Worm (Caenorhabditis elegans) whole organism, L4 larva: Measurements from ENCODE around the gene nhr-68.

ENCODE experiments used
- D1046.2 ChIP-seq: fragments of 200-800 bp; sonication (Bioruptor generic); IDR thresholded peaks from 2 replicates; pipeline ENCODE4 v1.3.6; 2022; ENCODE audit warnings: missing genetic modification characterization, missing compliant biosample characterization
- F10B5.3 ChIP-seq: sonication (generic microtip); optimal IDR thresholded peaks from 2 replicates; lab custom pipeline; 2016; ENCODE audit warnings: mild to moderate bottlenecking, missing genetic modification characterization, missing compliant biosample characterization
- F37D6.2 ChIP-seq: sonication (generic microtip); optimal IDR thresholded peaks from 2 replicates; lab custom pipeline; 2016; ENCODE audit warnings: mild to moderate bottlenecking, missing genetic modification characterization, missing compliant biosample characterization
- T26A8.4 ChIP-seq: fragments of 200-800 bp; sonication (Bioruptor generic); IDR thresholded peaks from 2 replicates; pipeline ENCODE4 v1.3.6; 2022; ENCODE audit warnings: missing genetic modification characterization, missing compliant biosample characterization
- Y105C5A.15 ChIP-seq: fragments of 200-800 bp; sonication (Bioruptor generic); IDR thresholded peaks from 2 replicates; pipeline ENCODE4 v1.3.6; 2022; ENCODE audit warnings: missing genetic modification characterization, missing compliant biosample characterization
- ZK546.5 ChIP-seq, 2 experiments: sonication (generic microtip); optimal IDR thresholded peaks; 2 replicates each; lab custom pipeline; 2017; ENCODE audit warnings: missing biosample characterization in 2 of 2, missing genetic modification characterization in 2 of 2
- aha-1 ChIP-seq: fragments of 150-350 bp; peaks from one replicate; lab custom pipeline; 2014; ENCODE audit warnings: missing biosample characterization, missing genetic modification characterization
- arid-1 ChIP-seq: fragments of 200-800 bp; sonication (Bioruptor generic); conservative IDR thresholded peaks from 2 replicates; pipeline ENCODE4 v1.3.6; 2022; ENCODE audit warnings: missing genetic modification reagents, missing genetic modification characterization, missing compliant biosample characterization
- ces-1 ChIP-seq: fragments of 150-350 bp; sonication (generic microtip); optimal IDR thresholded peaks from 4 replicates; lab custom pipeline; 2014; ENCODE audit warnings: missing biosample characterization, missing genetic modification reagents, missing genetic modification characterization
- daf-12 ChIP-seq: fragments of 150-350 bp; optimal IDR thresholded peaks from 2 replicates; lab custom pipeline; 2014; ENCODE audit warnings: missing biosample characterization, missing genetic modification reagents, missing genetic modification characterization
- daf-16 ChIP-seq, 3 experiments: sonication (generic microtip); optimal IDR thresholded peaks; 2 replicates each; lab custom pipeline; 2016 to 2017; ENCODE audit warnings: missing genetic modification characterization in 3 of 3, missing genetic modification reagents in 3 of 3, mild to moderate bottlenecking in 2 of 3, missing compliant biosample characterization in 2 of 3, missing biosample characterization in 1 of 3, moderate library complexity in 1 of 3
- dmd-8 ChIP-seq: fragments of 200-800 bp; sonication (Bioruptor generic); IDR thresholded peaks from 2 replicates; pipeline ENCODE4 v1.3.6; 2022; ENCODE audit warnings: missing genetic modification characterization, missing compliant biosample characterization
- egl-43 ChIP-seq: fragments of 200-800 bp; sonication (Bioruptor generic); IDR thresholded peaks from 2 replicates; pipeline ENCODE4 v1.3.6; 2022; ENCODE audit warnings: missing genetic modification reagents, missing genetic modification characterization, missing compliant biosample characterization
- hlh-11 ChIP-seq: fragments of 200-800 bp; sonication (Bioruptor generic); optimal IDR thresholded peaks from 2 replicates; lab custom pipeline; 2018; ENCODE audit warnings: mild to moderate bottlenecking, missing genetic modification characterization, missing compliant biosample characterization
- hlh-30 ChIP-seq: sonication (generic microtip); optimal IDR thresholded peaks from 2 replicates; lab custom pipeline; 2017; ENCODE audit warnings: antibody characterized with exemption, mild to moderate bottlenecking, missing genetic modification characterization, missing compliant biosample characterization; ENCODE audit not compliant: insufficient read depth
- hmg-1.1 ChIP-seq: fragments of 200-800 bp; sonication (Bioruptor generic); IDR thresholded peaks from 2 replicates; pipeline ENCODE4 v1.3.6; 2022; ENCODE audit warnings: missing genetic modification reagents, missing genetic modification characterization, missing compliant biosample characterization
- jun-1 ChIP-seq: fragments of 150-350 bp; optimal IDR thresholded peaks from 2 replicates; lab custom pipeline; 2014; ENCODE audit warnings: missing biosample characterization, missing genetic modification reagents, missing genetic modification characterization
- lim-7 ChIP-seq: fragments of 200-800 bp; sonication (Bioruptor generic); IDR thresholded peaks from 2 replicates; pipeline ENCODE4 v1.3.6; 2022; ENCODE audit warnings: missing genetic modification characterization, missing compliant biosample characterization
- lin-15B ChIP-seq: fragments of 150-350 bp; sonication (generic microtip); optimal IDR thresholded peaks from 3 replicates; lab custom pipeline; 2014; ENCODE audit warnings: missing biosample characterization, missing genetic modification characterization
- madf-5 ChIP-seq, 2 experiments: fragments of 200-800 bp; sonication (Bioruptor generic); IDR thresholded peaks; 2 replicates each; pipeline ENCODE4 v1.3.6; 2022; ENCODE audit warnings: missing compliant biosample characterization in 2 of 2, missing genetic modification characterization in 2 of 2
- mes-2 ChIP-seq: sonication (generic microtip); optimal IDR thresholded peaks from 2 replicates; lab custom pipeline; 2016; ENCODE audit warnings: missing genotype, mild to moderate bottlenecking, missing genetic modification characterization, missing compliant biosample characterization; ENCODE audit not compliant: poor library complexity, severe bottlenecking
- nhr-11 ChIP-seq: fragments of 150-350 bp; optimal IDR thresholded peaks from 2 replicates; lab custom pipeline; 2014; ENCODE audit warnings: missing biosample characterization, missing genetic modification characterization
- nhr-111 ChIP-seq: fragments of 200-800 bp; sonication (Bioruptor generic); optimal IDR thresholded peaks from 2 replicates; lab custom pipeline; 2018; ENCODE audit warnings: mild to moderate bottlenecking, missing genetic modification characterization, missing compliant biosample characterization
- nhr-25 ChIP-seq: sonication (generic microtip); optimal IDR thresholded peaks from 2 replicates; lab custom pipeline; 2017; ENCODE audit warnings: missing genetic modification characterization, mild to moderate bottlenecking, missing compliant biosample characterization, antibody characterized with exemption, moderate library complexity, borderline replicate concordance; ENCODE audit not compliant: insufficient read depth
- nhr-28 ChIP-seq: fragments of 150-350 bp; optimal IDR thresholded peaks from 2 replicates; lab custom pipeline; 2014; ENCODE audit warnings: missing biosample characterization, missing genetic modification characterization
- nhr-48 ChIP-seq: sonication (generic microtip); optimal IDR thresholded peaks from 2 replicates; lab custom pipeline; 2016; ENCODE audit warnings: mild to moderate bottlenecking, missing genetic modification characterization, missing compliant biosample characterization
- pha-4 ChIP-seq, 2 experiments: fragments of 150-350 bp in 1 of 2; fragments of 200-800 bp in 1 of 2; sonication (Bioruptor generic) in 1 of 2; IDR thresholded peaks in 1 of 2; optimal IDR thresholded peaks in 1 of 2; 2 replicates each; pipeline versions ENCODE4 v1.3.6 to Lab custom; 2014 to 2022; ENCODE audit warnings: missing genetic modification characterization in 2 of 2, missing genetic modification reagents in 2 of 2, missing biosample characterization in 1 of 2, missing compliant biosample characterization in 1 of 2
- pqm-1 ChIP-seq: sonication (generic microtip); optimal IDR thresholded peaks from 2 replicates; lab custom pipeline; 2017; ENCODE audit warnings: missing biosample characterization, missing genetic modification characterization
- rbr-2 ChIP-seq: sonication (generic microtip); optimal IDR thresholded peaks from 2 replicates; lab custom pipeline; 2016; ENCODE audit warnings: missing genotype, missing genetic modification characterization, missing compliant biosample characterization
- sdz-12 ChIP-seq: fragments of 200-800 bp; sonication (Bioruptor generic); optimal IDR thresholded peaks from 2 replicates; lab custom pipeline; 2018; ENCODE audit warnings: mild to moderate bottlenecking, missing genetic modification characterization, missing compliant biosample characterization
- set-16 ChIP-seq: fragments of 200-800 bp; sonication (Bioruptor generic); IDR thresholded peaks from 2 replicates; pipeline ENCODE4 v1.3.6; 2022; ENCODE audit warnings: missing genetic modification reagents, missing genetic modification characterization, missing compliant biosample characterization
- skn-1 ChIP-seq: fragments of 150-350 bp; optimal IDR thresholded peaks from 2 replicates; lab custom pipeline; 2014; ENCODE audit warnings: missing biosample characterization, missing genetic modification characterization
- unc-62 ChIP-seq, 3 experiments: fragments of 150-350 bp in 1 of 3; sonication (generic microtip); optimal IDR thresholded peaks in 2 of 3; peaks in 1 of 3; 1 replicate in 1 of 3; 2 replicates in 2 of 3; lab custom pipeline; 2014 to 2017; ENCODE audit warnings: missing biosample characterization in 3 of 3, missing genetic modification characterization in 3 of 3, missing genetic modification reagents in 3 of 3, missing genotype in 1 of 3
- vab-7 ChIP-seq: fragments of 200-800 bp; sonication (Bioruptor generic); IDR thresholded peaks from 2 replicates; pipeline ENCODE4 v1.3.6; 2022; ENCODE audit warnings: missing genetic modification reagents, missing genetic modification characterization, missing compliant biosample characterization
- zfp-2 ChIP-seq: sonication (generic microtip); optimal IDR thresholded peaks from 2 replicates; lab custom pipeline; 2016; ENCODE audit warnings: mild to moderate bottlenecking, missing genetic modification characterization, missing compliant biosample characterization
- zfp-3 ChIP-seq: fragments of 200-800 bp; sonication (Bioruptor generic); conservative IDR thresholded peaks from 2 replicates; pipeline ENCODE4 v1.3.6; 2022; ENCODE audit warnings: missing genetic modification reagents, missing genetic modification characterization, missing compliant biosample characterization
- zip-11 ChIP-seq: fragments of 200-800 bp; sonication (Bioruptor generic); IDR thresholded peaks from 2 replicates; pipeline ENCODE4 v1.3.6; 2022; ENCODE audit warnings: missing genetic modification characterization, missing compliant biosample characterization
- zip-2 ChIP-seq: fragments of 150-350 bp; optimal IDR thresholded peaks from 2 replicates; lab custom pipeline; 2014; ENCODE audit warnings: missing biosample characterization, missing genetic modification characterization
- ztf-7 ChIP-seq: fragments of 150-350 bp; optimal IDR thresholded peaks from 2 replicates; lab custom pipeline; 2014; ENCODE audit warnings: missing biosample characterization, missing genetic modification characterization

nhr-68 gene

ce11 chrV:11532964-11533363 is 40.3 kb upstream of the nhr-68 start (continued):
- TF ChIP-seq madf-5 (GFP tag; IDR thresholded peaks at IDR 0.05; lab: Robert Waterston, UW): peak; percentile 57 to 69; a peak in 3 of 4 replicates
- TF ChIP-seq T26A8.4: 0 out of 2 replicates have a peak, but pooled peaks have one; percentile 33
- peak; percentile 87 for TF ChIP-seq nhr-25
- no peak for TF ChIP-seq ces-1 (GFP tag; lab: Kevin White, UChicago)
- TF ChIP-seq nhr-111: no peak
- TF ChIP-seq lim-7 (GFP tag; lab: Robert Waterston, UW): peak; percentile 42; the same call in 1 of the 2 replicates
- TF ChIP-seq pqm-1 (tag; lab: Kevin White, UChicago): no peak
- no peak; the same call in 1 of the 2 replicates for TF ChIP-seq zfp-3 (GFP tag; lab: Robert Waterston, UW)
- no peak for TF ChIP-seq nhr-11 (tag; lab: Kevin White, UChicago)
- peak; percentile 18 for TF ChIP-seq rbr-2 (tag; lab: Kevin White, UChicago)
- peak; percentile 34; the same call in 1 of the 2 replicates for TF ChIP-seq hmg-1.1
- TF ChIP-seq aha-1 (tag; lab: Kevin White, UChicago): peak; percentile 69
- TF ChIP-seq set-16 (GFP tag; lab: Robert Waterston, UW): peak; percentile 70
- peak; percentile 74 for TF ChIP-seq hlh-11
- peak; percentile 72; the same call in 1 of the 2 replicates for TF ChIP-seq egl-43 (GFP tag; lab: Robert Waterston, UW)
- no peak for TF ChIP-seq jun-1 (tag; lab: Kevin White, UChicago)
- TF ChIP-seq F10B5.3 (tag; lab: Kevin White, UChicago): no peak
- TF ChIP-seq ZK546.5 (tag; optimal IDR thresholded peaks at IDR 0.05; lab: Kevin White, UChicago): no peak
- peak; percentile 58 for TF ChIP-seq nhr-28 (tag; lab: Kevin White, UChicago)
- TF ChIP-seq F37D6.2 (tag; lab: Kevin White, UChicago): no peak
- TF ChIP-seq arid-1 (GFP tag; lab: Robert Waterston, UW): 0 out of 2 replicates have a peak, but pooled peaks have one; percentile 18

ce11 chrV:11533365-11533949 is 39.8 kb upstream of the nhr-68 start:
- no peak for TF ChIP-seq daf-12 (tag; lab: Kevin White, UChicago)
- 0 out of 2 replicates have a peak, but pooled peaks have one; percentile 39 for TF ChIP-seq pha-4 (GFP tag; IDR thresholded peaks at IDR 0.05; lab: Robert Waterston, UW)
- no peak for TF ChIP-seq pha-4 (tag; optimal IDR thresholded peaks at IDR 0.05; lab: Kevin White, UChicago)
- TF ChIP-seq zip-11 (GFP tag; lab: Robert Waterston, UW): no peak
- no peak for TF ChIP-seq zfp-2 (tag; lab: Kevin White, UChicago)
- TF ChIP-seq hlh-11: no peak
- TF ChIP-seq mes-2: no peak
- no peak for TF ChIP-seq skn-1 (tag; lab: Kevin White, UChicago)
- no peak for TF ChIP-seq vab-7
- no peak for TF ChIP-seq nhr-11 (tag; lab: Kevin White, UChicago)
- TF ChIP-seq ces-1 (GFP tag; lab: Kevin White, UChicago): no peak
- TF ChIP-seq Y105C5A.15 (GFP tag; lab: Robert Waterston, UW): no peak
- TF ChIP-seq sdz-12: no peak
- TF ChIP-seq unc-62 (GFP tag; optimal IDR thresholded peaks at IDR 0.05 in 1 of 2; lab: Kevin White, UChicago): peak in 1 of 2 experiments; percentile 93
- no peak for TF ChIP-seq unc-62 (tag; optimal IDR thresholded peaks at IDR 0.05; lab: Kevin White, UChicago)
- TF ChIP-seq hlh-30 (tag; lab: Kevin White, UChicago): no peak
- no peak for TF ChIP-seq rbr-2 (tag; lab: Kevin White, UChicago)
- no peak for TF ChIP-seq dmd-8
- TF ChIP-seq zip-2 (tag; lab: Kevin White, UChicago): no peak
- TF ChIP-seq lin-15B (tag; lab: Kevin White, UChicago): no peak
- peak in 1 of 2 experiments; percentile 29 for TF ChIP-seq daf-16 (GFP tag; optimal IDR thresholded peaks at IDR 0.05; lab: Kevin White, UChicago)
- TF ChIP-seq daf-16 (tag; optimal IDR thresholded peaks at IDR 0.05; lab: Kevin White, UChicago): no peak
- 0 out of 2 replicates have a peak, but pooled peaks have one; percentile 51 for TF ChIP-seq D1046.2 (GFP tag; lab: Robert Waterston, UW)
- TF ChIP-seq aha-1 (tag; lab: Kevin White, UChicago): peak; percentile 93
- TF ChIP-seq ztf-7: no peak
- no peak for TF ChIP-seq nhr-48
